Fruit fly (Drosophila melanogaster): ENCODE measurements around the gene chinmo.

DNA sequence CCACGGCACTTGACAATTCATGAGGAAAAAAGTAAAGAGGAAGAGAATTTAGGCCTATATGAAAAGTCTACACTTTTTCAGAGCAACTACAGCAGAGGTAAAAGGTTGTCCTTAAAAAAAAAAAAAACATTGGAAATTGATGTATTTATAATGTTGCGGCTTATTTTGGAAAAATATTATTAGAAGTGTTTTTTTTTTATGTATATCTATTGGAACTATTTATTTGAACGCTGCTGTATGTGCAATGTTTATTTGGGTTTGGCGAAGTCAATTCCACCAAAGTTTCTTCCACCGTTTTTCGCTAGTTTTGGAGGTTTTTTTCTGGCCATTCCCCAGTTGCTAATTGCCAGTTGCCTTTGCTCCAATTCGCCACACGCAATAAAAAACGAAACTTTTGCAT lies 4.8 kb downstream of the chinmo start:
- TF ChIP-seq CG5204 (GFP tag; optimal IDR thresholded peaks at IDR 0.05) (no peak), CG33017 (tag; optimal IDR thresholded peaks at IDR 0.05) (no peak), CG14711 (tag; optimal IDR thresholded peaks at IDR 0.05) (no peak), ovo (GFP tag; optimal IDR thresholded peaks at IDR 0.05) (no peak), toe (GFP tag; optimal IDR thresholded peaks at IDR 0.05) (no peak), Crg-1 (GFP tag; optimal IDR thresholded peaks at IDR 0.05) (no peak), Mnt (GFP tag; optimal IDR thresholded peaks at IDR 0.05) (no peak), pad (GFP tag; optimal IDR thresholded peaks at IDR 0.05) (no peak), Hr96 (GFP tag; optimal IDR thresholded peaks at IDR 0.05) (no peak), CG12768 (GFP tag; optimal IDR thresholded peaks at IDR 0.05) (no peak), cic (GFP tag; optimal IDR thresholded peaks at IDR 0.05) (no peak), Clk (GFP tag; optimal IDR thresholded peaks at IDR 0.05) (no peak)
